Worm (Caenorhabditis elegans) whole organism, L1 larva: Measurements from ENCODE around the gene ZC13.10.

Experiments
- C16A3.4 ChIP-seq: fragments of 150-350 bp; optimal IDR thresholded peaks from 2 replicates; lab custom pipeline; 2014; ENCODE audit warnings: missing biosample characterization, missing genetic modification characterization
- C34B4.2 ChIP-seq: sonication (generic microtip); optimal IDR thresholded peaks from 2 replicates; lab custom pipeline; 2017; ENCODE audit warnings: mild to moderate bottlenecking, missing genetic modification characterization, missing compliant biosample characterization
- F16B12.6 ChIP-seq: fragments of 150-350 bp; optimal IDR thresholded peaks from 2 replicates; lab custom pipeline; 2014; ENCODE audit warnings: missing biosample characterization, missing genetic modification characterization
- Y116A8C.19 ChIP-seq: sonication (generic microtip); optimal IDR thresholded peaks from 2 replicates; lab custom pipeline; 2016; ENCODE audit warnings: missing compliant biosample characterization, missing genetic modification characterization, borderline replicate concordance
- aha-1 ChIP-seq: fragments of 150-350 bp; optimal IDR thresholded peaks from 2 replicates; lab custom pipeline; 2014; ENCODE audit warnings: missing biosample characterization, missing genetic modification characterization
- aly-2 ChIP-seq: fragments of 150-350 bp; optimal IDR thresholded peaks from 2 replicates; lab custom pipeline; 2014; ENCODE audit warnings: missing biosample characterization, missing genetic modification characterization
- ama-1 ChIP-seq: fragments of 150-350 bp; optimal IDR thresholded peaks from 2 replicates; lab custom pipeline; 2014
- blmp-1 ChIP-seq: fragments of 150-350 bp; optimal IDR thresholded peaks from 2 replicates; lab custom pipeline; 2014; ENCODE audit warnings: missing biosample characterization, missing genetic modification characterization
- ceh-8 ChIP-seq: fragments of 200-800 bp; sonication (Bioruptor generic); optimal IDR thresholded peaks from 2 replicates; lab custom pipeline; 2018; ENCODE audit warnings: mild to moderate bottlenecking, missing genetic modification characterization, moderate library complexity, missing compliant biosample characterization
- ceh-82 ChIP-seq, 3 experiments: fragments of 150-350 bp in 1 of 3; sonication (generic microtip) in 2 of 3; optimal IDR thresholded peaks; 2 replicates each; lab custom pipeline; 2014 to 2017; ENCODE audit warnings: missing biosample characterization in 3 of 3, missing genetic modification characterization in 3 of 3
- ceh-88 ChIP-seq: fragments of 200-800 bp; sonication (Bioruptor generic); IDR thresholded peaks from 2 replicates; pipeline ENCODE4 v1.3.6; 2022; ENCODE audit warnings: missing genetic modification characterization, missing compliant biosample characterization
- ceh-90 ChIP-seq: sonication (generic microtip); optimal IDR thresholded peaks from 2 replicates; lab custom pipeline; 2016; ENCODE audit warnings: missing genetic modification characterization, missing compliant biosample characterization
- ces-1 ChIP-seq: fragments of 150-350 bp; optimal IDR thresholded peaks from 2 replicates; lab custom pipeline; 2014; ENCODE audit warnings: missing biosample characterization, missing genetic modification reagents, missing genetic modification characterization
- dpl-1 ChIP-seq, 3 experiments: fragments of 150-350 bp in 2 of 3; sonication (generic microtip) in 1 of 3; optimal IDR thresholded peaks; 2 replicates each; lab custom pipeline; 2014 to 2017; ENCODE audit warnings: missing biosample characterization in 3 of 3, missing genetic modification characterization in 3 of 3, missing genetic modification reagents in 3 of 3
- efl-1 ChIP-seq, 4 experiments: fragments of 150-350 bp; optimal IDR thresholded peaks in 3 of 4; peaks in 1 of 4; 1 replicate in 1 of 4; 2 replicates in 3 of 4; lab custom pipeline; 2014; ENCODE audit warnings: missing biosample characterization in 2 of 4, missing genetic modification characterization in 2 of 4, missing genetic modification reagents in 2 of 4
- egl-27 ChIP-seq, 2 experiments: fragments of 150-350 bp in 1 of 2; sonication (generic microtip); optimal IDR thresholded peaks; 3 replicates each; lab custom pipeline; 2017 to 2018; ENCODE audit warnings: missing biosample characterization in 2 of 2, missing genetic modification characterization in 2 of 2, missing genetic modification reagents in 2 of 2
- ets-5 ChIP-seq: fragments of 200-800 bp; sonication (Bioruptor generic); IDR thresholded peaks from 2 replicates; pipeline ENCODE4 v1.3.6; 2022; ENCODE audit warnings: missing genetic modification characterization, missing compliant biosample characterization
- fkh-4 ChIP-seq: sonication (generic microtip); optimal IDR thresholded peaks from 2 replicates; lab custom pipeline; 2016; ENCODE audit warnings: missing compliant biosample characterization, missing genetic modification characterization, borderline replicate concordance
- fkh-8 ChIP-seq: sonication (generic microtip); optimal IDR thresholded peaks from 2 replicates; lab custom pipeline; 2016; ENCODE audit warnings: mild to moderate bottlenecking, missing genetic modification characterization, missing compliant biosample characterization
- grh-1 ChIP-seq: fragments of 200-800 bp; sonication (Bioruptor generic); IDR thresholded peaks from 2 replicates; pipeline ENCODE4 v1.3.6; 2022; ENCODE audit warnings: missing genetic modification reagents, missing genetic modification characterization, missing compliant biosample characterization
- hpl-2 ChIP-seq: fragments of 150-350 bp; optimal IDR thresholded peaks from 2 replicates; lab custom pipeline; 2014; ENCODE audit warnings: missing biosample characterization, missing genetic modification reagents, missing genetic modification characterization
- irx-1 ChIP-seq: sonication (generic microtip); optimal IDR thresholded peaks from 2 replicates; lab custom pipeline; 2016; ENCODE audit warnings: missing genetic modification characterization, missing compliant biosample characterization
- isw-1 ChIP-seq: fragments of 200-800 bp; sonication (Bioruptor generic); IDR thresholded peaks from 2 replicates; pipeline ENCODE4 v1.3.6; 2022; ENCODE audit warnings: missing genetic modification characterization, missing compliant biosample characterization
- jun-1 ChIP-seq: fragments of 150-350 bp; optimal IDR thresholded peaks from 2 replicates; lab custom pipeline; 2014; ENCODE audit warnings: missing biosample characterization, missing genetic modification reagents, missing genetic modification characterization
- lin-14 ChIP-seq: fragments of 200-800 bp; sonication (Bioruptor generic); optimal IDR thresholded peaks from 2 replicates; lab custom pipeline; 2018; ENCODE audit warnings: mild to moderate bottlenecking, missing genetic modification characterization, moderate library complexity, missing compliant biosample characterization
- lin-35 ChIP-seq, 2 experiments: fragments of 150-350 bp; optimal IDR thresholded peaks; 2 replicates each; lab custom pipeline; 2014; ENCODE audit warnings: missing biosample characterization in 2 of 2, missing genetic modification characterization in 2 of 2, missing genetic modification reagents in 2 of 2
- lir-3 ChIP-seq: sonication (generic microtip); optimal IDR thresholded peaks from 2 replicates; lab custom pipeline; 2016; ENCODE audit warnings: mild to moderate bottlenecking, missing genetic modification characterization, moderate library complexity, missing compliant biosample characterization; ENCODE audit not compliant: poor library complexity
- mdl-1 ChIP-seq, 2 experiments: fragments of 150-350 bp; optimal IDR thresholded peaks; 2 replicates each; lab custom pipeline; 2014 to 2017; ENCODE audit warnings: missing biosample characterization in 2 of 2, missing genetic modification characterization in 2 of 2, inconsistent platforms in 1 of 2
- mef-2 ChIP-seq: fragments of 150-350 bp; optimal IDR thresholded peaks from 2 replicates; lab custom pipeline; 2014; ENCODE audit warnings: missing biosample characterization, missing genetic modification characterization
- nhr-12 ChIP-seq: sonication (generic microtip); optimal IDR thresholded peaks from 2 replicates; lab custom pipeline; 2017; ENCODE audit warnings: missing biosample characterization, missing genetic modification characterization
- nhr-19 ChIP-seq: fragments of 200-800 bp; sonication (Bioruptor generic); conservative IDR thresholded peaks from 2 replicates; pipeline ENCODE4 v1.3.6; 2022; ENCODE audit warnings: missing genetic modification characterization, missing compliant biosample characterization
- nhr-237 ChIP-seq: fragments of 150-350 bp; optimal IDR thresholded peaks from 2 replicates; lab custom pipeline; 2014; ENCODE audit warnings: missing biosample characterization, missing genetic modification characterization
- nhr-28 ChIP-seq: fragments of 150-350 bp; optimal IDR thresholded peaks from 2 replicates; lab custom pipeline; 2014; ENCODE audit warnings: missing biosample characterization, missing genetic modification characterization
- nhr-76 ChIP-seq: sonication (generic microtip); optimal IDR thresholded peaks from 2 replicates; lab custom pipeline; 2017; ENCODE audit warnings: missing biosample characterization, missing genetic modification characterization
- nhr-84 ChIP-seq: sonication (generic microtip); optimal IDR thresholded peaks from 2 replicates; lab custom pipeline; 2017; ENCODE audit warnings: missing biosample characterization, missing genetic modification characterization
- nhr-85 ChIP-seq: sonication (generic microtip); peaks from one replicate; lab custom pipeline; 2016; ENCODE audit warnings: missing genetic modification characterization, inconsistent platforms, missing compliant biosample characterization
- nhr-90 ChIP-seq: sonication (generic microtip); optimal IDR thresholded peaks from 2 replicates; lab custom pipeline; 2016; ENCODE audit warnings: mild to moderate bottlenecking, missing genetic modification characterization, missing compliant biosample characterization; ENCODE audit not compliant: poor library complexity
- pag-3 ChIP-seq: sonication (generic microtip); optimal IDR thresholded peaks from 2 replicates; lab custom pipeline; 2017; ENCODE audit warnings: missing genetic modification characterization, mild to moderate bottlenecking, missing compliant biosample characterization, antibody characterized with exemption, borderline replicate concordance; ENCODE audit not compliant: insufficient read depth
- pax-3 ChIP-seq: fragments of 200-800 bp; sonication (Bioruptor generic); optimal IDR thresholded peaks from 2 replicates; lab custom pipeline; 2018; ENCODE audit warnings: mild to moderate bottlenecking, missing genetic modification characterization, moderate library complexity, missing compliant biosample characterization
- rnt-1 ChIP-seq: sonication (generic microtip); optimal IDR thresholded peaks from 2 replicates; lab custom pipeline; 2016; ENCODE audit warnings: mild to moderate bottlenecking, missing genetic modification characterization, moderate library complexity, missing compliant biosample characterization
- skn-1 ChIP-seq: fragments of 150-350 bp; optimal IDR thresholded peaks from 2 replicates; lab custom pipeline; 2014; ENCODE audit warnings: missing biosample characterization, missing genetic modification characterization
- sox-4 ChIP-seq: sonication (generic microtip); optimal IDR thresholded peaks from 2 replicates; lab custom pipeline; 2016; ENCODE audit warnings: missing genetic modification characterization, missing compliant biosample characterization
- sup-37 ChIP-seq: fragments of 200-800 bp; sonication (Bioruptor generic); optimal IDR thresholded peaks from 2 replicates; lab custom pipeline; 2018; ENCODE audit warnings: mild to moderate bottlenecking, missing genetic modification characterization, missing compliant biosample characterization
- swsn-7 ChIP-seq: sonication (generic microtip); optimal IDR thresholded peaks from 2 replicates; lab custom pipeline; 2016; ENCODE audit warnings: missing genetic modification characterization, missing compliant biosample characterization
- tbx-2 ChIP-seq: sonication (generic microtip); optimal IDR thresholded peaks from 2 replicates; lab custom pipeline; 2016; ENCODE audit warnings: missing genetic modification characterization, missing compliant biosample characterization
- unc-62 ChIP-seq: fragments of 150-350 bp; optimal IDR thresholded peaks from 2 replicates; lab custom pipeline; 2014; ENCODE audit warnings: missing biosample characterization, missing genetic modification reagents, missing genetic modification characterization
- unc-86 ChIP-seq: sonication (generic microtip); optimal IDR thresholded peaks from 2 replicates; lab custom pipeline; 2016; ENCODE audit warnings: missing genetic modification characterization, missing compliant biosample characterization
- unc-98 ChIP-seq: fragments of 200-800 bp; sonication (Bioruptor generic); IDR thresholded peaks from 2 replicates; pipeline ENCODE4 v1.3.6; 2022; ENCODE audit warnings: missing genetic modification characterization, missing compliant biosample characterization
- vab-15 ChIP-seq: sonication (generic microtip); optimal IDR thresholded peaks from 2 replicates; lab custom pipeline; 2017; ENCODE audit warnings: missing genotype, mild to moderate bottlenecking, missing genetic modification characterization, missing compliant biosample characterization
- xbp-1 ChIP-seq: sonication (generic microtip); optimal IDR thresholded peaks from 2 replicates; lab custom pipeline; 2016; ENCODE audit warnings: missing genetic modification characterization, missing compliant biosample characterization
- zag-1 ChIP-seq: fragments of 150-350 bp; optimal IDR thresholded peaks from 2 replicates; lab custom pipeline; 2014; ENCODE audit warnings: missing biosample characterization, missing genetic modification characterization
- zip-4 ChIP-seq: fragments of 200-800 bp; sonication (Bioruptor generic); optimal IDR thresholded peaks from 2 replicates; lab custom pipeline; 2018; ENCODE audit warnings: mild to moderate bottlenecking, missing genetic modification characterization, moderate library complexity, missing compliant biosample characterization
- ztf-11 ChIP-seq, 2 experiments: sonication (generic microtip); optimal IDR thresholded peaks; 2 replicates each; lab custom pipeline; 2016 to 2017; ENCODE audit warnings: missing genetic modification characterization in 2 of 2, missing biosample characterization in 1 of 2, missing compliant biosample characterization in 1 of 2
- ztf-4 ChIP-seq: fragments of 150-350 bp; optimal IDR thresholded peaks from 2 replicates; lab custom pipeline; 2014; ENCODE audit warnings: missing biosample characterization, missing genetic modification characterization

ZC13.10 gene

ce11 chrX:915510-915909, 13.1 kb upstream of the ZC13.10 start, which contains the start of gene sel-12:
Gene sel-12, plus strand, starts transcription at chrX:915867.
- no peak for TF ChIP-seq zag-1 (tag; lab: Kevin White, UChicago)
- TF ChIP-seq fkh-4 (tag; lab: Kevin White, UChicago) = no peak
- no peak for TF ChIP-seq swsn-7
- no peak for TF ChIP-seq aly-2
- TF ChIP-seq nhr-85 (tag; lab: Kevin White, UChicago) = no peak
- no peak for TF ChIP-seq nhr-90 (tag; lab: Kevin White, UChicago)
- no peak for TF ChIP-seq ceh-90 (tag; lab: Kevin White, UChicago)
- TF ChIP-seq unc-98 (GFP tag; lab: Robert Waterston, UW) = no peak
- TF ChIP-seq mef-2 (tag; lab: Kevin White, UChicago) = no peak
- TF ChIP-seq unc-86 (tag; lab: Kevin White, UChicago) = no peak
- TF ChIP-seq ceh-8 (GFP tag; lab: Kevin White, UChicago) = no peak
- TF ChIP-seq hpl-2 (GFP tag; lab: Kevin White, UChicago) = no peak
- TF ChIP-seq rnt-1 (tag; lab: Kevin White, UChicago) = peak; percentile 31
- no peak for TF ChIP-seq sup-37 (GFP tag; lab: Kevin White, UChicago)
- TF ChIP-seq lin-14 (GFP tag; lab: Kevin White, UChicago) = peak; percentile 62
- no peak for TF ChIP-seq sox-4 (tag; lab: Kevin White, UChicago)
- no peak for TF ChIP-seq vab-15 (tag; lab: Kevin White, UChicago)
- no peak for TF ChIP-seq pag-3 (tag; lab: Kevin White, UChicago)
- no peak for TF ChIP-seq C16A3.4 (tag; lab: Kevin White, UChicago)
- no peak for TF ChIP-seq ztf-11 (tag; optimal IDR thresholded peaks at IDR 0.05; lab: Kevin White, UChicago)
- no peak for TF ChIP-seq nhr-19 (GFP tag; lab: Robert Waterston, UW)
- TF ChIP-seq F16B12.6 = no peak
- TF ChIP-seq ces-1 (GFP tag; lab: Kevin White, UChicago) = no peak
- TF ChIP-seq nhr-76 (tag; lab: Kevin White, UChicago) = no peak
- TF ChIP-seq ceh-82 (tag; optimal IDR thresholded peaks at IDR 0.05; lab: Kevin White, UChicago) = peak in 1 of 3 experiments; percentile 50
- no peak for TF ChIP-seq fkh-8 (tag; lab: Kevin White, UChicago)
- no peak for TF ChIP-seq nhr-12 (tag; lab: Kevin White, UChicago)
- TF ChIP-seq nhr-28 (tag; lab: Kevin White, UChicago) = no peak
- TF ChIP-seq skn-1 (tag; lab: Kevin White, UChicago) = peak; percentile 45
- TF ChIP-seq lin-35 (GFP tag; optimal IDR thresholded peaks at IDR 0.05; lab: Kevin White, UChicago) = peak in 1 of 2 experiments; percentile 7
- peak; percentile 9 for TF ChIP-seq blmp-1 (tag; lab: Kevin White, UChicago)
- no peak for TF ChIP-seq Y116A8C.19 (tag; lab: Kevin White, UChicago)
- no peak for TF ChIP-seq nhr-84 (tag; lab: Kevin White, UChicago)
- TF ChIP-seq jun-1 (tag; lab: Kevin White, UChicago) = no peak
- TF ChIP-seq tbx-2 (tag; lab: Kevin White, UChicago) = no peak
- no peak for TF ChIP-seq isw-1 (GFP tag; lab: Robert Waterston, UW)
- TF ChIP-seq mdl-1 (tag; optimal IDR thresholded peaks at IDR 0.05; lab: Kevin White, UChicago) = no peak
- no peak for TF ChIP-seq irx-1 (tag; lab: Kevin White, UChicago)
- TF ChIP-seq xbp-1 (tag; lab: Kevin White, UChicago) = no peak
- TF ChIP-seq ets-5 (GFP tag; lab: Robert Waterston, UW) = no peak
- no peak for TF ChIP-seq aha-1
- TF ChIP-seq grh-1 = no peak
- TF ChIP-seq egl-27 (tag; optimal IDR thresholded peaks at IDR 0.05; lab: Kevin White, UChicago) = no peak
- no peak for TF ChIP-seq ama-1 (lab: Kevin White, UChicago)
- TF ChIP-seq lir-3 (tag; lab: Kevin White, UChicago) = no peak
- no peak for TF ChIP-seq ceh-88
- TF ChIP-seq dpl-1 (GFP tag; optimal IDR thresholded peaks at IDR 0.05; lab: Kevin White, UChicago) = no peak
- TF ChIP-seq zip-4 (GFP tag; lab: Kevin White, UChicago) = no peak
- no peak for TF ChIP-seq pax-3 (tag; lab: Kevin White, UChicago)
- TF ChIP-seq unc-62 (GFP tag; lab: Kevin White, UChicago) = no peak
- TF ChIP-seq C34B4.2 (tag; lab: Kevin White, UChicago) = no peak
- TF ChIP-seq ztf-4 (tag; lab: Kevin White, UChicago) = no peak
- no peak for TF ChIP-seq nhr-237 (tag; lab: Kevin White, UChicago)
- no peak for TF ChIP-seq efl-1 (optimal IDR thresholded peaks at IDR 0.05; lab: Kevin White, UChicago)
- no peak for TF ChIP-seq efl-1 (GFP tag; optimal IDR thresholded peaks at IDR 0.05 in 1 of 2; lab: Kevin White, UChicago)
